Fruit fly (Drosophila melanogaster) whole organism, embryonic: ENCODE measurements around the gene CG14982.
A peak's percentile ranks its signal among the peaks of the same experiment; 100 is the strongest.

Source experiments
- CG11696 ChIP-seq: fragments of 200-800 bp; sonication (Bioruptor generic); IDR thresholded peaks from 2 replicates; pipeline ENCODE4 v1.3.6; 2022; ENCODE audit warnings: missing biosample characterization, missing genetic modification characterization
- Doc3 ChIP-seq: fragments of 200-800 bp; sonication (Bioruptor generic); IDR thresholded peaks from 3 replicates; pipeline ENCODE4 v1.3.6; 2022; ENCODE audit warnings: missing biosample characterization, missing genetic modification characterization; ENCODE audit not compliant: partially characterized antibody
- Mad ChIP-seq: fragments of 200-800 bp; sonication (Bioruptor generic); optimal IDR thresholded peaks from 2 replicates; lab custom pipeline; 2016; ENCODE audit warnings: missing biosample characterization, missing genetic modification characterization
- abd-A ChIP-seq: fragments of 200-800 bp; sonication (Bioruptor generic); optimal IDR thresholded peaks from 3 replicates; lab custom pipeline; 2019; ENCODE audit warnings: missing biosample characterization, mild to moderate bottlenecking, missing genetic modification characterization, moderate library complexity
- cg ChIP-seq: fragments of 200-800 bp; sonication (Bioruptor generic); optimal IDR thresholded peaks from 3 replicates; lab custom pipeline; 2019; ENCODE audit warnings: missing biosample characterization, mild to moderate bottlenecking, missing genetic modification characterization, moderate library complexity
- dmrt99B ChIP-seq: fragments of 200-800 bp; sonication (Bioruptor generic); optimal IDR thresholded peaks from 2 replicates; lab custom pipeline; 2018; ENCODE audit warnings: missing biosample characterization, mild to moderate bottlenecking, missing genetic modification characterization, moderate library complexity
- maf-S ChIP-seq: fragments of 200-800 bp; sonication (Bioruptor generic); optimal IDR thresholded peaks from 2 replicates; lab custom pipeline; 2016; ENCODE audit warnings: missing biosample characterization, missing genetic modification characterization

DNA sequence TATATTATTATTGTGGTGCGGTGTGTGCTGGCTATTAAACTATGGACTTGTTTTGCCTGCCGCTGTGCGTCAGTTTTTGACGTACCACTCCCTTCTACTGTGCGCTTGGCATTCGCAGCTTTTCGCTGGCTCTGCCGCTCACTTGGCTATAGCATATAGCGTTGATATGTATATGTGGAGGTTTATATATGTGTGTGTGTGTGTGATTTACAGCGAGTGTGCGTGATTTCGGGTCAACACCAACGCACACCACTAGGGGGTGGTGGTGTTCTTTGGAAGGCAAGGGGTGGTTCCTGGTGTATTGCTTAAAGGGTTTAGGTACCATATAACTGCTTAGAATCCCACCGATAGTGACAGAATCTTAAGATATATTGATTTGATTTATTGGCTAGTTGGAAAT is 22.2 kb downstream of the CG14982 start, which contains the start of gene CG12605:
- TF ChIP-seq Mad (GFP tag; lab: Kevin White, UChicago) (no peak), Doc3 (GFP tag; lab: Robert Waterston, UW) (no peak), dmrt99B (no peak), maf-S (no peak), abd-A (tag; lab: Kevin White, UChicago) (no peak), CG11696 (GFP tag; lab: Robert Waterston, UW) (no peak), cg (GFP tag; lab: Kevin White, UChicago) (peak; percentile 44)
